Fruit fly (Drosophila melanogaster) whole organism, adult: ENCODE data around the gene comm3.

Experiments
- CG11617 ChIP-seq: fragments of 200-800 bp; sonication (Bioruptor generic); optimal IDR thresholded peaks from 2 replicates; lab custom pipeline; 2017; ENCODE audit warnings: mild to moderate bottlenecking, missing biosample characterization, missing genetic modification reagents, missing genetic modification characterization
- CG12768 ChIP-seq: fragments of 200-800 bp; sonication (Bioruptor generic); optimal IDR thresholded peaks from 2 replicates; lab custom pipeline; 2017; ENCODE audit warnings: missing biosample characterization, missing genetic modification characterization, mild to moderate bottlenecking, moderate library complexity, missing genetic modification reagents
- CG14711 ChIP-seq: fragments of 200-800 bp; sonication (Bioruptor generic); optimal IDR thresholded peaks from 2 replicates; lab custom pipeline; 2018; ENCODE audit warnings: missing biosample characterization, mild to moderate bottlenecking, missing genetic modification characterization, moderate library complexity
- CG1620 ChIP-seq: fragments of 200-800 bp; sonication (Bioruptor generic); optimal IDR thresholded peaks from 2 replicates; lab custom pipeline; 2016; ENCODE audit warnings: missing biosample characterization, missing genetic modification characterization
- CG33017 ChIP-seq: fragments of 200-800 bp; sonication (Bioruptor generic); optimal IDR thresholded peaks from 2 replicates; lab custom pipeline; 2018; ENCODE audit warnings: missing biosample characterization, mild to moderate bottlenecking, missing genetic modification characterization, moderate library complexity
- CG5204 ChIP-seq: fragments of 200-800 bp; sonication (Bioruptor generic); optimal IDR thresholded peaks from 2 replicates; lab custom pipeline; 2016; ENCODE audit warnings: missing biosample characterization, missing genetic modification characterization
- CG7045 ChIP-seq: fragments of 200-800 bp; sonication (Bioruptor generic); optimal IDR thresholded peaks from 2 replicates; lab custom pipeline; 2017; ENCODE audit warnings: missing biosample characterization, mild to moderate bottlenecking, missing genetic modification characterization
- CG7101 ChIP-seq: fragments of 200-800 bp; sonication (Bioruptor generic); optimal IDR thresholded peaks from 2 replicates; lab custom pipeline; 2018; ENCODE audit warnings: missing biosample characterization, mild to moderate bottlenecking, missing genetic modification characterization, moderate library complexity
- Clk ChIP-seq: fragments of 200-800 bp; sonication (Bioruptor generic); optimal IDR thresholded peaks from 2 replicates; lab custom pipeline; 2017; ENCODE audit warnings: missing biosample characterization, missing genetic modification characterization
- Crg-1 ChIP-seq: fragments of 200-800 bp; sonication (Bioruptor generic); optimal IDR thresholded peaks from 2 replicates; lab custom pipeline; 2016; ENCODE audit warnings: missing biosample characterization, missing genetic modification characterization
- Hr96 ChIP-seq: fragments of 200-800 bp; sonication (Bioruptor generic); optimal IDR thresholded peaks from 2 replicates; lab custom pipeline; 2016; ENCODE audit warnings: missing biosample characterization, missing genetic modification characterization
- Mnt ChIP-seq: fragments of 200-800 bp; sonication (Bioruptor generic); optimal IDR thresholded peaks from 2 replicates; lab custom pipeline; 2016; ENCODE audit warnings: missing biosample characterization, mild to moderate bottlenecking, missing genetic modification characterization
- bab1 ChIP-seq: fragments of 200-800 bp; sonication (Bioruptor generic); optimal IDR thresholded peaks from 3 replicates; lab custom pipeline; 2019; ENCODE audit warnings: missing biosample characterization, mild to moderate bottlenecking, missing genetic modification characterization, moderate library complexity
- cic ChIP-seq: fragments of 200-800 bp; sonication (Bioruptor generic); optimal IDR thresholded peaks from 2 replicates; lab custom pipeline; 2017; ENCODE audit warnings: missing biosample characterization, mild to moderate bottlenecking, missing genetic modification characterization, moderate library complexity
- cnc ChIP-seq, 2 experiments: fragments of >200 bp; optimal IDR thresholded peaks; 2 replicates each; lab custom pipeline; 2017
- kay ChIP-seq: fragments of 200-800 bp; sonication (Bioruptor generic); peaks from one replicate; lab custom pipeline; 2016; ENCODE audit warnings: missing biosample characterization, missing genetic modification characterization, borderline replicate concordance
- ovo ChIP-seq: fragments of 200-800 bp; sonication (Bioruptor generic); optimal IDR thresholded peaks from 2 replicates; lab custom pipeline; 2016; ENCODE audit warnings: missing biosample characterization, missing genetic modification characterization
- pad ChIP-seq: fragments of 200-800 bp; sonication (Bioruptor generic); optimal IDR thresholded peaks from 3 replicates; lab custom pipeline; 2017; ENCODE audit warnings: missing biosample characterization, missing genetic modification characterization, mild to moderate bottlenecking, moderate library complexity, missing genetic modification reagents
- tj ChIP-seq: fragments of 200-800 bp; sonication (Bioruptor generic); optimal IDR thresholded peaks from 3 replicates; lab custom pipeline; 2017; ENCODE audit warnings: missing biosample characterization, mild to moderate bottlenecking, missing genetic modification characterization, moderate library complexity
- toe ChIP-seq: fragments of 200-800 bp; sonication (Bioruptor generic); optimal IDR thresholded peaks from 2 replicates; lab custom pipeline; 2016; ENCODE audit warnings: missing biosample characterization, missing genetic modification characterization

The comm3 gene

dm6 chr3L:15665741-15666140 is 18.2 kb upstream of the comm3 start:
- TF ChIP-seq bab1 (no peak), CG12768 (GFP tag; lab: Kevin White, UChicago) (no peak), Crg-1 (GFP tag; lab: Kevin White, UChicago) (no peak), CG7045 (GFP tag; lab: Kevin White, UChicago) (no peak), cic (GFP tag; lab: Kevin White, UChicago) (no peak), toe (GFP tag; lab: Kevin White, UChicago) (no peak)

dm6 chr3L:15664199-15664794 is 16.7 kb upstream of the comm3 start:
- no peak for TF ChIP-seq CG1620 (GFP tag; lab: Kevin White, UChicago)
- no peak for TF ChIP-seq kay (GFP tag; lab: Kevin White, UChicago)
- TF ChIP-seq bab1, result no peak
- TF ChIP-seq ovo (GFP tag; lab: Kevin White, UChicago), result no peak
- no peak for TF ChIP-seq Clk (GFP tag; lab: Kevin White, UChicago)
- no peak for TF ChIP-seq CG7045 (GFP tag; lab: Kevin White, UChicago)
- TF ChIP-seq CG5204 (GFP tag; lab: Kevin White, UChicago), result no peak
- no peak for TF ChIP-seq tj (GFP tag; lab: Kevin White, UChicago)
- no peak for TF ChIP-seq pad (GFP tag; lab: Kevin White, UChicago)
- TF ChIP-seq CG12768 (GFP tag; lab: Kevin White, UChicago), result no peak
- TF ChIP-seq Crg-1 (GFP tag; lab: Kevin White, UChicago), result no peak
- TF ChIP-seq toe (GFP tag; lab: Kevin White, UChicago), result no peak
- no peak for TF ChIP-seq CG33017 (tag; lab: Kevin White, UChicago)
- no peak for TF ChIP-seq cic (GFP tag; lab: Kevin White, UChicago)
- no peak for TF ChIP-seq Mnt (GFP tag; lab: Kevin White, UChicago)
- TF ChIP-seq CG14711 (tag; lab: Kevin White, UChicago), result no peak
- no peak for TF ChIP-seq CG11617 (GFP tag; lab: Kevin White, UChicago)
- no peak for TF ChIP-seq Hr96 (GFP tag; lab: Kevin White, UChicago)
- no peak for TF ChIP-seq cnc (optimal IDR thresholded peaks at IDR 0.05; lab: Kevin White, UChicago)
- TF ChIP-seq CG7101 (tag; lab: Kevin White, UChicago), result no peak

- TF ChIP-seq CG7045 (GFP tag; lab: Kevin White, UChicago), result no peak
Observed at dm6 chr3L:15662510-15662909, 14.9 kb upstream of the comm3 start.

dm6 chr3L:15661567-15661966 is 14.0 kb upstream of the comm3 start, which contains the start of gene CG43082:
TSS of gene CG43082 (plus strand) at chr3L:15661867.
- no peak for TF ChIP-seq ovo (GFP tag; lab: Kevin White, UChicago)
- TF ChIP-seq CG11617 (GFP tag; lab: Kevin White, UChicago), result no peak
- TF ChIP-seq kay (GFP tag; lab: Kevin White, UChicago), result no peak
- no peak for TF ChIP-seq CG33017 (tag; lab: Kevin White, UChicago)
- TF ChIP-seq cic (GFP tag; lab: Kevin White, UChicago), result no peak
- no peak for TF ChIP-seq CG7101 (tag; lab: Kevin White, UChicago)
- TF ChIP-seq toe (GFP tag; lab: Kevin White, UChicago), result no peak
- no peak for TF ChIP-seq bab1
- no peak for TF ChIP-seq pad (GFP tag; lab: Kevin White, UChicago)
- TF ChIP-seq CG5204 (GFP tag; lab: Kevin White, UChicago), result no peak
- no peak for TF ChIP-seq cnc (optimal IDR thresholded peaks at IDR 0.05; lab: Kevin White, UChicago)
- TF ChIP-seq Crg-1 (GFP tag; lab: Kevin White, UChicago), result no peak
- no peak for TF ChIP-seq CG1620 (GFP tag; lab: Kevin White, UChicago)
- TF ChIP-seq tj (GFP tag; lab: Kevin White, UChicago), result no peak
- no peak for TF ChIP-seq Clk (GFP tag; lab: Kevin White, UChicago)
- no peak for TF ChIP-seq Hr96 (GFP tag; lab: Kevin White, UChicago)
- TF ChIP-seq CG14711 (tag; lab: Kevin White, UChicago), result no peak
- no peak for TF ChIP-seq CG7045 (GFP tag; lab: Kevin White, UChicago)

dm6 chr3L:15660915-15661314 is 13.4 kb upstream of the comm3 start, which contains the start of the genes Eig71Ej and Eig71Ek:
TSS of gene Eig71Ej (minus strand) at chr3L:15661015.
TSS of gene Eig71Ek (plus strand) at chr3L:15661248.
- TF ChIP-seq cnc (optimal IDR thresholded peaks at IDR 0.05; lab: Kevin White, UChicago), result no peak
- no peak for TF ChIP-seq CG33017 (tag; lab: Kevin White, UChicago)
- TF ChIP-seq CG7101 (tag; lab: Kevin White, UChicago), result no peak
- no peak for TF ChIP-seq CG1620 (GFP tag; lab: Kevin White, UChicago)
- TF ChIP-seq CG11617 (GFP tag; lab: Kevin White, UChicago), result no peak
- TF ChIP-seq Clk (GFP tag; lab: Kevin White, UChicago), result no peak
- TF ChIP-seq tj (GFP tag; lab: Kevin White, UChicago), result no peak
- no peak for TF ChIP-seq ovo (GFP tag; lab: Kevin White, UChicago)
- no peak for TF ChIP-seq CG7045 (GFP tag; lab: Kevin White, UChicago)
- TF ChIP-seq CG12768 (GFP tag; lab: Kevin White, UChicago), result no peak
- TF ChIP-seq kay (GFP tag; lab: Kevin White, UChicago), result no peak
- no peak for TF ChIP-seq Crg-1 (GFP tag; lab: Kevin White, UChicago)
- no peak for TF ChIP-seq pad (GFP tag; lab: Kevin White, UChicago)
- TF ChIP-seq toe (GFP tag; lab: Kevin White, UChicago), result no peak
- no peak for TF ChIP-seq Hr96 (GFP tag; lab: Kevin White, UChicago)
- TF ChIP-seq bab1, result no peak

dm6 chr3L:15659341-15659740 is 11.8 kb upstream of the comm3 start, which contains the start of the genes Eig71Eh and Eig71Ei:
TSS of gene Eig71Eh (minus strand) at chr3L:15659441.
TSS of gene Eig71Ei (plus strand) at chr3L:15659707.
- no peak for TF ChIP-seq CG33017 (tag; lab: Kevin White, UChicago)
- TF ChIP-seq bab1, result no peak
- TF ChIP-seq CG1620 (GFP tag; lab: Kevin White, UChicago), result no peak
- no peak for TF ChIP-seq Hr96 (GFP tag; lab: Kevin White, UChicago)
- no peak for TF ChIP-seq toe (GFP tag; lab: Kevin White, UChicago)
- no peak for TF ChIP-seq CG11617 (GFP tag; lab: Kevin White, UChicago)
- TF ChIP-seq Mnt (GFP tag; lab: Kevin White, UChicago), result no peak
- TF ChIP-seq CG7045 (GFP tag; lab: Kevin White, UChicago), result no peak
